Fruit fly (Drosophila melanogaster) whole organism, wandering third instar larva: ENCODE data around the gene CG33703.

Experiments
- Abd-B ChIP-seq: fragments of >200 bp; optimal IDR thresholded peaks from 2 replicates; lab custom pipeline; 2017; ENCODE audit warnings: missing biosample characterization, missing genetic modification characterization
- CG32264 ChIP-seq: fragments of 200-800 bp; sonication (Bioruptor generic); optimal IDR thresholded peaks from 2 replicates; lab custom pipeline; 2016; ENCODE audit warnings: missing biosample characterization, missing genetic modification characterization
- CG9705 ChIP-seq: fragments of 200-800 bp; sonication (Bioruptor generic); optimal IDR thresholded peaks from 2 replicates; lab custom pipeline; 2018; ENCODE audit warnings: missing biosample characterization, mild to moderate bottlenecking, missing genetic modification characterization
- CrebA ChIP-seq: fragments of 200-800 bp; sonication (Bioruptor generic); optimal IDR thresholded peaks from 2 replicates; lab custom pipeline; 2016; ENCODE audit warnings: missing biosample characterization, mild to moderate bottlenecking, missing genetic modification characterization, borderline replicate concordance
- Dfd ChIP-seq: fragments of >200 bp; optimal IDR thresholded peaks from 2 replicates; lab custom pipeline; 2017; ENCODE audit warnings: missing biosample characterization, missing genetic modification characterization
- Dif ChIP-seq: fragments of 200-275, 200-300 bp; sonication (Bioruptor generic); optimal IDR thresholded peaks from 2 replicates; lab custom pipeline; 2018; ENCODE audit warnings: missing biosample characterization, missing genetic modification characterization; ENCODE audit not compliant: partially characterized antibody
- GATAd ChIP-seq: sonication (Bioruptor generic); optimal IDR thresholded peaks from 2 replicates; lab custom pipeline; 2016; ENCODE audit warnings: missing biosample characterization, missing genetic modification characterization
- HLH106 ChIP-seq: fragments of 200-800 bp; optimal IDR thresholded peaks from 3 replicates; lab custom pipeline; 2019; ENCODE audit warnings: missing biosample characterization, mild to moderate bottlenecking, missing genetic modification characterization, moderate library complexity
- Hnf4 ChIP-seq: fragments of 200-800 bp; sonication (Bioruptor generic); optimal IDR thresholded peaks from 2 replicates; lab custom pipeline; 2016; ENCODE audit warnings: missing biosample characterization, mild to moderate bottlenecking, missing genetic modification characterization
- Hr78 ChIP-seq: fragments of >200 bp; optimal IDR thresholded peaks from 2 replicates; lab custom pipeline; 2017; ENCODE audit warnings: missing biosample characterization, missing genetic modification characterization
- Hr83 ChIP-seq: fragments of 200-300 bp; sonication (Bioruptor generic); optimal IDR thresholded peaks from 2 replicates; lab custom pipeline; 2016; ENCODE audit warnings: missing biosample characterization, mild to moderate bottlenecking, missing genetic modification characterization, moderate library complexity; ENCODE audit not compliant: poor library complexity, severe bottlenecking
- Jra ChIP-seq: sonication (Bioruptor generic); optimal IDR thresholded peaks from 2 replicates; lab custom pipeline; 2016; ENCODE audit warnings: missing biosample characterization, missing genetic modification characterization
- Mio ChIP-seq: sonication (Bioruptor generic); optimal IDR thresholded peaks from 2 replicates; lab custom pipeline; 2016; ENCODE audit warnings: missing biosample characterization, missing genetic modification characterization
- Myc ChIP-seq: fragments of >200 bp; optimal IDR thresholded peaks from 2 replicates; lab custom pipeline; 2017
- N ChIP-seq: fragments of >200 bp; optimal IDR thresholded peaks from 2 replicates; lab custom pipeline; 2018; ENCODE audit warnings: missing biosample characterization, missing external identifiers, missing genetic modification characterization
- OdsH ChIP-seq: fragments of 200-800 bp; sonication (Bioruptor generic); optimal IDR thresholded peaks from 2 replicates; lab custom pipeline; 2016; ENCODE audit warnings: missing biosample characterization, mild to moderate bottlenecking, missing genetic modification characterization
- Rel ChIP-seq, 2 experiments: fragments of 200-800 bp; sonication (Bioruptor generic) in 1 of 2; optimal IDR thresholded peaks; 2 replicates in 1 of 2; 3 replicates in 1 of 2; lab custom pipeline; 2016 to 2019; ENCODE audit warnings: mild to moderate bottlenecking in 2 of 2, missing biosample characterization in 2 of 2, missing genetic modification characterization in 2 of 2, moderate library complexity in 1 of 2
- Sp1 ChIP-seq: fragments of 200-800 bp; sonication (Bioruptor generic); optimal IDR thresholded peaks from 3 replicates; lab custom pipeline; 2019; ENCODE audit warnings: missing biosample characterization, mild to moderate bottlenecking, missing genetic modification characterization, moderate library complexity
- Vsx2 ChIP-seq: fragments of 200-300, 225-300 bp; sonication (Bioruptor generic); optimal IDR thresholded peaks from 2 replicates; lab custom pipeline; 2018; ENCODE audit warnings: missing biosample characterization, missing genetic modification characterization; ENCODE audit not compliant: partially characterized antibody
- br ChIP-seq: fragments of 200-800 bp; sonication (Bioruptor generic); optimal IDR thresholded peaks from 2 replicates; lab custom pipeline; 2016; ENCODE audit warnings: missing biosample characterization, missing genetic modification characterization
- brk ChIP-seq: fragments of 200-800 bp; sonication (Bioruptor generic); optimal IDR thresholded peaks from 2 replicates; lab custom pipeline; 2016; ENCODE audit warnings: missing biosample characterization, mild to moderate bottlenecking, missing genetic modification characterization
- dl ChIP-seq, 2 experiments: fragments of 175-275, 200-275 bp in 1 of 2; fragments of 200-275 bp in 1 of 2; sonication (Bioruptor generic); optimal IDR thresholded peaks; lab custom pipeline; 2018; ENCODE audit warnings: mild to moderate bottlenecking in 2 of 2, missing biosample characterization in 2 of 2, missing genetic modification characterization in 2 of 2, moderate library complexity in 2 of 2; ENCODE audit not compliant: partially characterized antibody in 2 of 2, insufficient read depth in 1 of 2
- dmrt93B ChIP-seq: fragments of 200-800 bp; sonication (Bioruptor generic); optimal IDR thresholded peaks from 2 replicates; lab custom pipeline; 2018; ENCODE audit warnings: missing biosample characterization, mild to moderate bottlenecking, missing genetic modification characterization
- dsf ChIP-seq: sonication (Bioruptor generic); optimal IDR thresholded peaks from 2 replicates; lab custom pipeline; 2016; ENCODE audit warnings: missing biosample characterization, missing genetic modification characterization, borderline replicate concordance
- ey ChIP-seq: fragments of 200-800 bp; sonication (Bioruptor generic); optimal IDR thresholded peaks from 2 replicates; lab custom pipeline; 2016; ENCODE audit warnings: missing biosample characterization, missing genetic modification characterization
- foxo ChIP-seq, 2 experiments: fragments of 200-800 bp; sonication (Bioruptor generic); optimal IDR thresholded peaks; 2 replicates in 1 of 2; 3 replicates in 1 of 2; lab custom pipeline; 2016 to 2017; ENCODE audit warnings: missing biosample characterization in 2 of 2, missing genetic modification characterization in 2 of 2
- fru ChIP-seq: fragments of 200-800 bp; sonication (Bioruptor generic); optimal IDR thresholded peaks from 3 replicates; lab custom pipeline; 2016; ENCODE audit warnings: missing biosample characterization, mild to moderate bottlenecking, missing genetic modification characterization
- h ChIP-seq: fragments of 200-800 bp; sonication (Bioruptor generic); optimal IDR thresholded peaks from 3 replicates; lab custom pipeline; 2016; ENCODE audit warnings: missing biosample characterization, mild to moderate bottlenecking, missing genetic modification characterization
- jim ChIP-seq: fragments of 175-275, 200-325 bp; sonication (Bioruptor generic); optimal IDR thresholded peaks from 2 replicates; lab custom pipeline; 2016; ENCODE audit warnings: missing biosample characterization, mild to moderate bottlenecking, missing genetic modification characterization
- lola ChIP-seq: fragments of >200 bp; optimal IDR thresholded peaks from 2 replicates; lab custom pipeline; 2017; ENCODE audit warnings: missing biosample characterization, missing genetic modification characterization
- pan ChIP-seq: fragments of >200 bp; optimal IDR thresholded peaks from 2 replicates; lab custom pipeline; 2017
- psq ChIP-seq: fragments of 200-800 bp; sonication (Bioruptor generic); optimal IDR thresholded peaks from 3 replicates; lab custom pipeline; 2017; ENCODE audit warnings: missing biosample characterization, mild to moderate bottlenecking, missing genetic modification characterization, moderate library complexity
- rgr ChIP-seq: fragments of 200-800 bp; sonication (Bioruptor generic); optimal IDR thresholded peaks from 3 replicates; lab custom pipeline; 2016; ENCODE audit warnings: missing biosample characterization, mild to moderate bottlenecking, missing genetic modification characterization
- sage ChIP-seq: fragments of 200-800 bp; sonication (Bioruptor generic); optimal IDR thresholded peaks from 2 replicates; lab custom pipeline; 2016; ENCODE audit warnings: missing biosample characterization, mild to moderate bottlenecking, missing genetic modification characterization
- sv ChIP-seq: fragments of 200-800 bp; sonication (Bioruptor generic); optimal IDR thresholded peaks from 3 replicates; lab custom pipeline; 2016; ENCODE audit warnings: missing biosample characterization, missing genetic modification characterization
- tai ChIP-seq: sonication (Bioruptor generic); optimal IDR thresholded peaks from 2 replicates; lab custom pipeline; 2016; ENCODE audit warnings: missing biosample characterization, missing genetic modification characterization
- usp ChIP-seq: fragments of >200 bp; optimal IDR thresholded peaks from 2 replicates; lab custom pipeline; 2017; ENCODE audit warnings: missing biosample characterization, missing genetic modification characterization
- woc ChIP-seq: sonication (Bioruptor generic); optimal IDR thresholded peaks from 2 replicates; lab custom pipeline; 2016; ENCODE audit warnings: missing biosample characterization, mild to moderate bottlenecking, missing genetic modification characterization

Gene CG33703

DNA sequence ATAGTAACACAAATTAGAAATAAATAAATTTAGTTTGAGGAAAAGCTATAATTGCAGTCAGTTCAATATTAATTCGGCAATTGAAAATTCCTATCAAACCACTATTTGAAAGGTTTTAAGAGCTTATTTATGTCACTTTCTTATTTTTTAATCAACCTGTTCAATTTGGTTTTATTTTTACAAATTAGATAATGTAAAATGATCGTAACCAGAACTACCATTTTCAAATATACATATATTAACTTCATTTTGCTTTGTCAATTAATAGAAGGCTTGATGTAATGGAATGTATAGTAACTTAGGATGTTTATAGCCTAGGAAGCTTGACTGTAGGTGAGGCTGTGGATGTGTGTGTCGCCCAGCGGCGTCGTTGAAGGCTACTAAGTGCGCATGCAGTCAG is 45.9 kb downstream of the CG33703 start:
- no peak for TF ChIP-seq usp (GFP tag; lab: Kevin White, UChicago)
- TF ChIP-seq fru: peak; percentile 18
- TF ChIP-seq, all 38 proteins: peak for 1

DNA sequence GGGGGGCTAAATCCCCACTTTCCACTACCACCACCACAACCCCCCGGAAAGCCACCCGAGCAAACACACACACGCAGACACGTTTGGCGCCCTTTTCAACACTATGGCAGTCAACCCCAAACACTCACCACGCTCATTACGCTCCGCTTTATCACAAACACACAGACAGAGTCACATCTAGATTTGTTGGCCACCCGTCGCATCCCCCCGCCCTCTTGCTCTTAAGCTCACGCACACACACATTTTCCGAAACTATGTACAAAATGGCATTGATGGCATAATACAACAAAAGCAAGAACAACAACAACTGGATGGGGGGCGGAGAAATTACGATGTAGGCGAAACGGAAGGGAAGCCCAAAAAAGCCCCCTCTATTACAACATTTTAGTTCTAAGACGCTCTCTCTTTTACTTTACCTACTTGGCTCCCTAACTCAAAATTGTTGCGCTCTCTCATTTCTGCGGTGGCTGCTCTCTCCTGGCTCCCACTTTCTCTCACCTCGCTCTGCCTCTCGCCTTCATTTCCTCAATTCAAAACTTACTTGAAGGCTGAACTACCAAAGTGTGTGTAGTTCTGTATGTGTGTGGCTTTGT is 46.7 kb downstream of the CG33703 start:
- no peak for TF ChIP-seq Dfd (GFP tag; lab: Kevin White, UChicago)
- no peak for TF ChIP-seq psq
- TF ChIP-seq tai (GFP tag; lab: Kevin White, UChicago): no peak
- no peak for TF ChIP-seq foxo (GFP tag; optimal IDR thresholded peaks at IDR 0.05; lab: Kevin White, UChicago)
- TF ChIP-seq br (GFP tag; lab: Kevin White, UChicago): no peak
- TF ChIP-seq HLH106: no peak
- TF ChIP-seq CrebA (GFP tag; lab: Kevin White, UChicago): no peak
- TF ChIP-seq OdsH (GFP tag; lab: Kevin White, UChicago): no peak
- no peak for TF ChIP-seq h (GFP tag; lab: Kevin White, UChicago)
- TF ChIP-seq pan (lab: Kevin White, UChicago): no peak
- TF ChIP-seq dsf: no peak
- no peak for TF ChIP-seq fru
- TF ChIP-seq Myc (lab: Kevin White, UChicago): no peak
- no peak for TF ChIP-seq Jra (GFP tag; lab: Kevin White, UChicago)
- no peak for TF ChIP-seq CG32264
- no peak for TF ChIP-seq sage (GFP tag; lab: Kevin White, UChicago)
- no peak for TF ChIP-seq N (GFP tag; lab: Kevin White, UChicago)
- TF ChIP-seq rgr: no peak

DNA sequence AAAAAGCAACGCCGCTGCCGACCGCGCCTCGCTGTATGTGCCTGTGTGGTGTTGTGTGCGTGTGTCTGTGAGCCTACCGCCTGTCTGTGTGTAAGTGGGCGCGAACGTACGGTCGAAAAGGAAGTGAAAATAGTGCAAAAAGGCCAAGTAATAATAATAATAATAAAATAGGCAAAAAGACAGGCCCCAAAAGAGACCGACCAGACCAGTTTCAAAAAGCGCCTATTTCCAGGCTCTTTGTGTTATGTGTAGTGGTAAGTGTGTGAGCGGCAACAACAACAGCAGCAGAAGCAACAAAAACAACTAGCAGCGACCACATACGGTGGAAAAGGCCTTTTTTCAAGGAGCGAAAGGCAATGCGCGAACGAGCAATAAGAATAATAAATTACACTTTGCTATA is 49.7 kb downstream of the CG33703 start:
- TF ChIP-seq Sp1 (GFP tag; lab: Kevin White, UChicago) (no peak), ey (GFP tag; lab: Kevin White, UChicago) (no peak), N (GFP tag; lab: Kevin White, UChicago) (no peak), Abd-B (GFP tag; lab: Kevin White, UChicago) (no peak), CrebA (GFP tag; lab: Kevin White, UChicago) (no peak), foxo (GFP tag; optimal IDR thresholded peaks at IDR 0.05; lab: Kevin White, UChicago) (no peak), GATAd (GFP tag; lab: Kevin White, UChicago) (no peak)

DNA sequence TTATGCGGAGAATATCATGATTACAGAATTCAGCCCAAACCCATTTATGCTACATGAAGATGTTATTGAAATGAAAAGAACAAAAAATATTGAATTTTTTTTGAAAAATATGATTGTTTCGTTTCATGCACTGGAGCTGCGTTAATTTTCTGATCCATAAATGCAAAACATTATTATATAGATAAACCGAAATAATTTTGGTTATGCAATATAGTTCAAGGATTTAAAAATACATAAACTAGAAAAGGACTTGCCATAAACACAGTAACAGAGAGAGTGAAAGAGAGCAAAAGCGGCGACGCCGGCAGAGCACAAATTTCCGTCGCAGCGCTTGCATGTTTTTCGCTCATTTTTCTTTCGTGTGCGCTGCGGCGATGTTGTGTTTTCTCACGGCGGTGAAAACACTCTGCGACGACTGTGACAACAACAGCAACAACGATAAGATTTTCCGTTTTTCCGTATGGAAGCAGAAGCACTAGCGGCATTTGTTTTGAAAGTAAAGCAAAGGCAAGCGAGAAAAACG is 50.2 kb downstream of the CG33703 start:
- TF ChIP-seq CrebA (GFP tag; lab: Kevin White, UChicago): no peak
- peak; percentile 88 for TF ChIP-seq HLH106
- TF ChIP-seq rgr: peak; percentile 73
- TF ChIP-seq Hr78 (GFP tag; lab: Kevin White, UChicago): no peak
- peak; percentile 83 for TF ChIP-seq br (GFP tag; lab: Kevin White, UChicago)
- TF ChIP-seq fru: peak; percentile 89
- TF ChIP-seq Hnf4 (GFP tag; lab: Kevin White, UChicago): peak; percentile 62
- TF ChIP-seq Myc (lab: Kevin White, UChicago): no peak
- no peak for TF ChIP-seq Mio (GFP tag; lab: Kevin White, UChicago)
- TF ChIP-seq OdsH (GFP tag; lab: Kevin White, UChicago): peak; percentile 78
- no peak for TF ChIP-seq Dfd (GFP tag; lab: Kevin White, UChicago)
- TF ChIP-seq dl (GFP tag; optimal IDR thresholded peaks at IDR 0.05; lab: Kevin White, UChicago; ENCODE audit: insufficient read depth in 1 of 2, partially characterized antibody in 2 of 2): no peak
- TF ChIP-seq Abd-B (GFP tag; lab: Kevin White, UChicago): no peak
- peak; percentile 94 for TF ChIP-seq Sp1 (GFP tag; lab: Kevin White, UChicago)
- peak; percentile 81 for TF ChIP-seq CG9705 (GFP tag; lab: Kevin White, UChicago)
- TF ChIP-seq Dif (GFP tag; lab: Kevin White, UChicago): no peak
- TF ChIP-seq Hr83: no peak
- peak; percentile 24 for TF ChIP-seq Jra (GFP tag; lab: Kevin White, UChicago)
- peak; percentile 61 for TF ChIP-seq tai (GFP tag; lab: Kevin White, UChicago)
- TF ChIP-seq lola (GFP tag; lab: Kevin White, UChicago): no peak
- peak; percentile 61 for TF ChIP-seq psq
- peak; percentile 89 for TF ChIP-seq h (GFP tag; lab: Kevin White, UChicago)
- TF ChIP-seq GATAd (GFP tag; lab: Kevin White, UChicago): no peak
- TF ChIP-seq pan (lab: Kevin White, UChicago): no peak
- peak; percentile 79 for TF ChIP-seq dmrt93B (GFP tag; lab: Kevin White, UChicago)
- peak; percentile 84 for TF ChIP-seq brk
- no peak for TF ChIP-seq Vsx2 (GFP tag; lab: Kevin White, UChicago)
- no peak for TF ChIP-seq usp (GFP tag; lab: Kevin White, UChicago)
- peak; percentile 0 to 86 for TF ChIP-seq foxo (GFP tag; optimal IDR thresholded peaks at IDR 0.05; lab: Kevin White, UChicago)
- peak; percentile 50 for TF ChIP-seq CG32264
- peak; percentile 82 for TF ChIP-seq sage (GFP tag; lab: Kevin White, UChicago)
- no peak for TF ChIP-seq N (GFP tag; lab: Kevin White, UChicago)
- TF ChIP-seq sv: peak; percentile 70
- TF ChIP-seq jim (GFP tag; lab: Kevin White, UChicago): no peak
- peak; percentile 76 for TF ChIP-seq ey (GFP tag; lab: Kevin White, UChicago)
- TF ChIP-seq woc (GFP tag; lab: Kevin White, UChicago): peak; percentile 89
- peak; percentile 26 for TF ChIP-seq dsf
- TF ChIP-seq Rel (GFP tag; optimal IDR thresholded peaks at IDR 0.05; lab: Kevin White, UChicago): no peak
- peak; percentile 61 for TF ChIP-seq Rel (tag; optimal IDR thresholded peaks at IDR 0.05; lab: Kevin White, UChicago)
- TF ChIP-seq, all 38 proteins: peak for 22
